Fruit fly (Drosophila melanogaster): Measurements from ENCODE around the gene CG6834.

DNA sequence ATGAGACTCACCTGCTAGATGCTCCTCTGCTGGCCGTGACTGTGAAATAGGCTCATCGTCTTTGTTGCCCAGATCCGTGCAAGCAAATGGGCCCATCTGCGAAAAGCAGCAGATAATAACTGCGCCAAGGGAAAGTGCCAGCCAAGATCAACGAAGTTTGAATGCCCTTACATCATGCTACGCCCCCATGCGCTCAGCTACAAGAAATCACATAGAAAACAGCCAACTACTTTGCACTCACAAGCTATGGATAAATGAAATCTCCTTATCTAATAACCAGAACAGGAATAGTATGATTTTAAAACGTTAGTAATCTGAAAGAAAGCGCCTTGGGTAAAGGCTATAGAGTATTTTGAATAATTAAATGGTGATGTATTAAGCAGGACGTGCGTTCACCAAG is 16.1 kb downstream of the CG6834 start:
- TF ChIP-seq tna (GFP tag; IDR thresholded peaks at IDR 0.05; ENCODE audit: partially characterized antibody) (no peak), usp (GFP tag; optimal IDR thresholded peaks at IDR 0.05) (no peak), Eip74EF (GFP tag; optimal IDR thresholded peaks at IDR 0.05) (no peak), Hmr (GFP tag; optimal IDR thresholded peaks at IDR 0.05) (no peak), lab (GFP tag; optimal IDR thresholded peaks at IDR 0.05) (no peak)
